Worm (Caenorhabditis elegans): ENCODE data around the gene Y54G11A.7.

The Y54G11A.7 gene

ce11 chrII:14249489-14249888 lies 47.6 kb upstream of the Y54G11A.7 start (continued):
- TF ChIP-seq R02D3.7 (tag; optimal IDR thresholded peaks at IDR 0.05) (no peak), ztf-7 (tag; optimal IDR thresholded peaks at IDR 0.05) (no peak), Y48G9A.11 (GFP tag; IDR thresholded peaks at IDR 0.05) (no peak), mdt-29 (GFP tag; IDR thresholded peaks at IDR 0.05) (no peak), nhr-77 (tag; optimal IDR thresholded peaks at IDR 0.05) (peak; percentile 75), spr-1 (tag; optimal IDR thresholded peaks at IDR 0.05) (no peak), zfp-3 (GFP tag; conservative IDR thresholded peaks at IDR 0.05) (no peak), nhr-102 (tag; optimal IDR thresholded peaks at IDR 0.05) (no peak), unc-62 (GFP tag; optimal IDR thresholded peaks at IDR 0.05 in 1 of 2) (no peak), unc-62 (tag; optimal IDR thresholded peaks at IDR 0.05) (no peak), F49E8.2 (tag; optimal IDR thresholded peaks at IDR 0.05; ENCODE audit: borderline replicate concordance) (no peak), tra-1 (GFP tag; IDR thresholded peaks at IDR 0.05) (no peak), arid-1 (GFP tag; conservative IDR thresholded peaks at IDR 0.05) (no peak), nhr-111 (GFP tag; optimal IDR thresholded peaks at IDR 0.05) (no peak), mep-1 (tag; optimal IDR thresholded peaks at IDR 0.05) (peak; percentile 74), hif-1 (tag; optimal IDR thresholded peaks at IDR 0.05) (peak in 1 of 2 experiments; percentile 38), ceh-28 (tag; optimal IDR thresholded peaks at IDR 0.05) (peak; percentile 50), zfp-2 (tag; optimal IDR thresholded peaks at IDR 0.05) (no peak), php-3 (GFP tag; IDR thresholded peaks at IDR 0.05) (0 out of 2 replicates have a peak, but pooled peaks have one; percentile 7), ZK546.5 (tag; optimal IDR thresholded peaks at IDR 0.05) (no peak), saeg-2 (GFP tag; IDR thresholded peaks at IDR 0.05) (no peak), lin-13 (GFP tag; optimal IDR thresholded peaks at IDR 0.05) (peak; percentile 7), ces-1 (GFP tag; optimal IDR thresholded peaks at IDR 0.05) (no peak), daf-16 (GFP tag; optimal IDR thresholded peaks at IDR 0.05) (no peak), daf-16 (tag; optimal IDR thresholded peaks at IDR 0.05) (peak; percentile 57), dmd-9 (GFP tag; IDR thresholded peaks at IDR 0.05) (no peak), nhr-11 (tag; optimal IDR thresholded peaks at IDR 0.05) (peak; percentile 53), ceh-82 (tag; optimal IDR thresholded peaks at IDR 0.05) (no peak), lin-15B (tag; optimal IDR thresholded peaks at IDR 0.05) (no peak), nhr-41 (GFP tag; IDR thresholded peaks at IDR 0.05) (no peak), dpl-1 (GFP tag; optimal IDR thresholded peaks at IDR 0.05) (peak; percentile 51), ctbp-1 (GFP tag; IDR thresholded peaks at IDR 0.05) (no peak; the same call in 1 of the 2 replicates), egl-43 (GFP tag; IDR thresholded peaks at IDR 0.05) (no peak), aha-1 (tag) (peak; percentile 99), F37D6.2 (tag; optimal IDR thresholded peaks at IDR 0.05) (no peak), daf-19 (GFP tag; conservative IDR thresholded peaks at IDR 0.05) (no peak), mes-2 (tag; optimal IDR thresholded peaks at IDR 0.05; ENCODE audit: poor library complexity, severe bottlenecking) (peak; percentile 73), Y5F2A.4 (GFP tag; optimal IDR thresholded peaks at IDR 0.05) (no peak), nhr-6 (tag; optimal IDR thresholded peaks at IDR 0.05) (peak; percentile 42), Y105C5A.15 (GFP tag; IDR thresholded peaks at IDR 0.05) (no peak), dmd-8 (GFP tag; IDR thresholded peaks at IDR 0.05) (no peak), pha-4 (GFP tag; IDR thresholded peaks at IDR 0.05) (peak; percentile 28; the same call in 1 of the 2 replicates), pha-4 (tag; optimal IDR thresholded peaks at IDR 0.05) (no peak), lsy-2 (tag; optimal IDR thresholded peaks at IDR 0.05) (peak; percentile 4 to 54), dve-1 (tag; optimal IDR thresholded peaks at IDR 0.05; ENCODE audit: insufficient read depth) (peak; percentile 47), hlh-11 (tag; optimal IDR thresholded peaks at IDR 0.05) (peak; percentile 72), lin-39 (tag; optimal IDR thresholded peaks at IDR 0.05) (no peak), ztf-11 (tag; optimal IDR thresholded peaks at IDR 0.05) (no peak), nhr-48 (tag; optimal IDR thresholded peaks at IDR 0.05) (no peak), ZK337.2 (GFP tag; IDR thresholded peaks at IDR 0.05) (no peak), zag-1 (tag; optimal IDR thresholded peaks at IDR 0.05) (no peak), F44E2.7 (GFP tag; IDR thresholded peaks at IDR 0.05) (no peak), daf-8 (GFP tag; IDR thresholded peaks at IDR 0.05) (no peak)
